Fruit fly (Drosophila melanogaster) whole organism, embryonic: ENCODE results near the gene Snx17.
A peak's percentile ranks its signal among the peaks of the same experiment; 100 is the strongest.

Experiments used
- Abd-B ChIP-seq: fragments of 200-800 bp; sonication (Bioruptor generic); optimal IDR thresholded peaks from 2 replicates; lab custom pipeline; 2018; ENCODE audit warnings: missing biosample characterization, mild to moderate bottlenecking, missing genetic modification characterization, moderate library complexity
- Bdp1 ChIP-seq: fragments of 200-800 bp; sonication (Bioruptor generic); optimal IDR thresholded peaks from 3 replicates; lab custom pipeline; 2016; ENCODE audit warnings: missing biosample characterization, missing genetic modification characterization
- C15 ChIP-seq: fragments of 200-800 bp; sonication (Bioruptor generic); IDR thresholded peaks from 3 replicates; pipeline ENCODE4 v1.3.6; 2022; ENCODE audit warnings: missing biosample characterization, missing genetic modification characterization
- CG1024 ChIP-seq: fragments of 200-800 bp; sonication (Bioruptor generic); IDR thresholded peaks from 2 replicates; pipeline ENCODE4 v1.3.6; 2022; ENCODE audit warnings: missing biosample characterization, missing genetic modification characterization
- CG10565 ChIP-seq: fragments of 200-800 bp; sonication (Bioruptor generic); optimal IDR thresholded peaks from 3 replicates; lab custom pipeline; 2016; ENCODE audit warnings: missing biosample characterization, mild to moderate bottlenecking, missing genetic modification characterization
- CG10979 ChIP-seq: fragments of 200-800 bp; sonication (Bioruptor generic); optimal IDR thresholded peaks from 2 replicates; lab custom pipeline; 2018; ENCODE audit warnings: missing biosample characterization, mild to moderate bottlenecking, missing genetic modification characterization, moderate library complexity
- CG11085 ChIP-seq: fragments of 200-800 bp; sonication (Bioruptor generic); IDR thresholded peaks from 2 replicates; pipeline ENCODE4 v1.3.6; 2022; ENCODE audit warnings: missing biosample characterization, missing genetic modification characterization
- CG12155 ChIP-seq: fragments of 200-800 bp; sonication (Bioruptor generic); optimal IDR thresholded peaks from 3 replicates; lab custom pipeline; 2016; ENCODE audit warnings: missing biosample characterization, missing genetic modification characterization
- CG12219 ChIP-seq: fragments of 200-800 bp; sonication (Bioruptor generic); optimal IDR thresholded peaks from 3 replicates; lab custom pipeline; 2018; ENCODE audit warnings: missing biosample characterization, mild to moderate bottlenecking, missing genetic modification characterization
- CG13287 ChIP-seq: fragments of 200-800 bp; sonication (Bioruptor generic); IDR thresholded peaks from 2 replicates; pipeline ENCODE4 v1.3.6; 2022; ENCODE audit warnings: missing biosample characterization, missing genetic modification characterization; ENCODE audit not compliant: partially characterized antibody
- CG13296 ChIP-seq: fragments of 200-800 bp; sonication (Bioruptor generic); optimal IDR thresholded peaks from 3 replicates; lab custom pipeline; 2018; ENCODE audit warnings: missing biosample characterization, mild to moderate bottlenecking, missing genetic modification characterization
- CG14441 ChIP-seq: fragments of 200-800 bp; sonication (Bioruptor generic); IDR thresholded peaks from 2 replicates; pipeline ENCODE4 v1.3.6; 2022; ENCODE audit warnings: missing biosample characterization, missing genetic modification characterization
- CG14710 ChIP-seq: fragments of 200-800 bp; sonication (Bioruptor generic); optimal IDR thresholded peaks from 3 replicates; lab custom pipeline; 2019; ENCODE audit warnings: missing biosample characterization, mild to moderate bottlenecking, missing genetic modification characterization, moderate library complexity
- CG15269 ChIP-seq: fragments of 200-800 bp; sonication (Bioruptor generic); optimal IDR thresholded peaks from 2 replicates; lab custom pipeline; 2018; ENCODE audit warnings: missing biosample characterization, mild to moderate bottlenecking, missing genetic modification characterization, moderate library complexity
- CG1603 ChIP-seq: fragments of 200-800 bp; sonication (Bioruptor generic); optimal IDR thresholded peaks from 2 replicates; lab custom pipeline; 2019; ENCODE audit warnings: missing biosample characterization, mild to moderate bottlenecking, missing genetic modification characterization, moderate library complexity
- CG16779 ChIP-seq: fragments of 200-800 bp; sonication (Bioruptor generic); IDR thresholded peaks from 2 replicates; pipeline ENCODE4 v1.3.6; 2022; ENCODE audit warnings: missing biosample characterization, missing genetic modification characterization
- CG18262 ChIP-seq: fragments of 200-800 bp; optimal IDR thresholded peaks from 3 replicates; lab custom pipeline; 2019; ENCODE audit warnings: missing biosample characterization, mild to moderate bottlenecking, missing genetic modification characterization, moderate library complexity
- CG2678 ChIP-seq: fragments of 200-800 bp; sonication (Bioruptor generic); optimal IDR thresholded peaks from 3 replicates; lab custom pipeline; 2019; ENCODE audit warnings: missing biosample characterization, mild to moderate bottlenecking, missing genetic modification characterization, moderate library complexity
- CG2712 ChIP-seq: fragments of 200-800 bp; optimal IDR thresholded peaks from 3 replicates; lab custom pipeline; 2019; ENCODE audit warnings: missing biosample characterization, mild to moderate bottlenecking, missing genetic modification characterization, moderate library complexity
- CG32767 ChIP-seq: fragments of 200-800 bp; sonication (Bioruptor generic); IDR thresholded peaks from 2 replicates; pipeline ENCODE4 v1.3.6; 2022; ENCODE audit warnings: missing biosample characterization, missing genetic modification characterization
- CG3726 ChIP-seq: fragments of 200-800 bp; sonication (Bioruptor generic); IDR thresholded peaks from 3 replicates; pipeline ENCODE4, ENCODE4 v1.3.6; 2022; ENCODE audit warnings: missing biosample characterization, missing genetic modification characterization
- CG3838 ChIP-seq: fragments of 200-800 bp; sonication (Bioruptor generic); optimal IDR thresholded peaks from 3 replicates; lab custom pipeline; 2016; ENCODE audit warnings: missing biosample characterization, missing genetic modification characterization
- CG3995 ChIP-seq: fragments of 200-800 bp; sonication (Bioruptor generic); optimal IDR thresholded peaks from 3 replicates; lab custom pipeline; 2016; ENCODE audit warnings: missing biosample characterization, missing genetic modification characterization
- CG42726 ChIP-seq: fragments of 200-800 bp; sonication (Bioruptor generic); IDR thresholded peaks from 2 replicates; pipeline ENCODE4 v1.3.6; 2022; ENCODE audit warnings: missing biosample characterization, missing genetic modification characterization; ENCODE audit not compliant: partially characterized antibody
- CG5180 ChIP-seq: fragments of 200-800 bp; sonication (Bioruptor generic); optimal IDR thresholded peaks from 3 replicates; lab custom pipeline; 2017; ENCODE audit warnings: missing biosample characterization, missing genetic modification characterization, mild to moderate bottlenecking, moderate library complexity, missing genetic modification reagents
- CG6683 ChIP-seq: fragments of 200-800 bp; sonication (Bioruptor generic); optimal IDR thresholded peaks from 2 replicates; lab custom pipeline; 2017; ENCODE audit warnings: missing biosample characterization, mild to moderate bottlenecking, missing genetic modification characterization, missing genetic modification reagents
- CG7963 ChIP-seq: fragments of 200-800 bp; sonication (Bioruptor generic); IDR thresholded peaks from 3 replicates; pipeline ENCODE4 v1.3.6; 2022; ENCODE audit warnings: missing biosample characterization, missing genetic modification characterization; ENCODE audit not compliant: partially characterized antibody
- CG8924 ChIP-seq: fragments of 200-800 bp; optimal IDR thresholded peaks from 3 replicates; lab custom pipeline; 2019; ENCODE audit warnings: missing biosample characterization, mild to moderate bottlenecking, missing genetic modification characterization, moderate library complexity
- Dip3 ChIP-seq: fragments of 200-800 bp; sonication (Bioruptor generic); optimal IDR thresholded peaks from 3 replicates; lab custom pipeline; 2016; ENCODE audit warnings: missing biosample characterization, missing genetic modification characterization
- E2f1 ChIP-seq: fragments of 200-800 bp; sonication (Bioruptor generic); IDR thresholded peaks from 2 replicates; pipeline ENCODE4 v1.3.6; 2022; ENCODE audit warnings: missing biosample characterization, missing genetic modification characterization
- GATAe ChIP-seq: fragments of 200-800 bp; sonication (Bioruptor generic); conservative IDR thresholded peaks from 2 replicates; pipeline ENCODE4 v1.3.6; 2022; ENCODE audit warnings: missing biosample characterization, missing genetic modification characterization
- HHEX ChIP-seq: fragments of 200-800 bp; sonication (Bioruptor generic); optimal IDR thresholded peaks from 3 replicates; lab custom pipeline; 2017; ENCODE audit warnings: missing biosample characterization, mild to moderate bottlenecking, missing genetic modification characterization, missing genetic modification reagents
- HLH3B ChIP-seq: fragments of 200-800 bp; sonication (Bioruptor generic); IDR thresholded peaks from 2 replicates; pipeline ENCODE4 v1.3.6; 2022; ENCODE audit warnings: missing biosample characterization, missing genetic modification characterization
- Hr3 ChIP-seq: fragments of 200-800 bp; sonication (Bioruptor generic); optimal IDR thresholded peaks from 3 replicates; lab custom pipeline; 2016; ENCODE audit warnings: missing biosample characterization, missing genetic modification characterization
- Myb ChIP-seq: fragments of 200-800 bp; sonication (Bioruptor generic); optimal IDR thresholded peaks from 2 replicates; lab custom pipeline; 2016; ENCODE audit warnings: missing biosample characterization, missing genetic modification characterization
- Xrp1 ChIP-seq: fragments of 200-800 bp; sonication (Bioruptor generic); IDR thresholded peaks from 2 replicates; pipeline ENCODE4 v1.3.6; 2022; ENCODE audit warnings: missing biosample characterization, missing genetic modification characterization
- al ChIP-seq: fragments of 200-800 bp; sonication (Bioruptor generic); IDR thresholded peaks from 2 replicates; pipeline ENCODE4 v1.3.6; 2022; ENCODE audit warnings: missing biosample characterization, missing genetic modification characterization
- bsh ChIP-seq, 2 experiments: fragments of 200-800 bp; sonication (Bioruptor generic); optimal IDR thresholded peaks; 2 replicates each; lab custom pipeline; 2017 to 2018; ENCODE audit warnings: mild to moderate bottlenecking in 2 of 2, missing biosample characterization in 2 of 2, missing genetic modification characterization in 2 of 2, moderate library complexity in 1 of 2
- cas ChIP-seq: fragments of 200-800 bp; sonication (Bioruptor generic); IDR thresholded peaks from 2 replicates; pipeline ENCODE4 v1.3.6; 2022; ENCODE audit warnings: missing biosample characterization, missing genetic modification characterization
- dan ChIP-seq: fragments of 200-800 bp; sonication (Bioruptor generic); IDR thresholded peaks from 2 replicates; pipeline ENCODE4 v1.3.6; 2022; ENCODE audit warnings: missing biosample characterization, missing genetic modification characterization
- fd102C ChIP-seq: fragments of 200-800 bp; sonication (Bioruptor generic); optimal IDR thresholded peaks from 2 replicates; lab custom pipeline; 2018; ENCODE audit warnings: missing biosample characterization, mild to moderate bottlenecking, missing genetic modification characterization, moderate library complexity
- fd64A ChIP-seq: fragments of 200-800 bp; sonication (Bioruptor generic); optimal IDR thresholded peaks from 3 replicates; lab custom pipeline; 2018; ENCODE audit warnings: missing biosample characterization, mild to moderate bottlenecking, missing genetic modification characterization
- grn ChIP-seq: fragments of 200-800 bp; sonication (Bioruptor generic); optimal IDR thresholded peaks from 3 replicates; lab custom pipeline; 2017; ENCODE audit warnings: missing biosample characterization, missing genetic modification characterization
- rib ChIP-seq: fragments of 200-800 bp; sonication (Bioruptor generic); IDR thresholded peaks from 2 replicates; pipeline ENCODE4 v1.3.6; 2022; ENCODE audit warnings: missing biosample characterization, missing genetic modification characterization
- ro ChIP-seq: fragments of 200-800 bp; sonication (Bioruptor generic); IDR thresholded peaks from 2 replicates; pipeline ENCODE4 v1.3.6; 2022; ENCODE audit warnings: missing biosample characterization, missing genetic modification characterization
- schlank ChIP-seq: fragments of 200-800 bp; sonication (Bioruptor generic); optimal IDR thresholded peaks from 2 replicates; lab custom pipeline; 2018; ENCODE audit warnings: missing biosample characterization, mild to moderate bottlenecking, missing genetic modification characterization
- stc ChIP-seq: fragments of 200-800 bp; sonication (Bioruptor generic); IDR thresholded peaks from 2 replicates; pipeline ENCODE4 v1.3.6; 2022; ENCODE audit warnings: missing biosample characterization, missing genetic modification characterization
- tup ChIP-seq: fragments of 200-800 bp; sonication (Bioruptor generic); optimal IDR thresholded peaks from 2 replicates; lab custom pipeline; 2016; ENCODE audit warnings: missing biosample characterization, mild to moderate bottlenecking, missing genetic modification characterization, moderate library complexity
- yki ChIP-seq: fragments of >200 bp; optimal IDR thresholded peaks from 3 replicates; lab custom pipeline; 2018
- z ChIP-seq: fragments of 200-800 bp; sonication (Bioruptor generic); IDR thresholded peaks from 3 replicates; pipeline ENCODE4 v1.3.6; 2022; ENCODE audit warnings: missing biosample characterization, missing genetic modification characterization

The Snx17 gene

DNA sequence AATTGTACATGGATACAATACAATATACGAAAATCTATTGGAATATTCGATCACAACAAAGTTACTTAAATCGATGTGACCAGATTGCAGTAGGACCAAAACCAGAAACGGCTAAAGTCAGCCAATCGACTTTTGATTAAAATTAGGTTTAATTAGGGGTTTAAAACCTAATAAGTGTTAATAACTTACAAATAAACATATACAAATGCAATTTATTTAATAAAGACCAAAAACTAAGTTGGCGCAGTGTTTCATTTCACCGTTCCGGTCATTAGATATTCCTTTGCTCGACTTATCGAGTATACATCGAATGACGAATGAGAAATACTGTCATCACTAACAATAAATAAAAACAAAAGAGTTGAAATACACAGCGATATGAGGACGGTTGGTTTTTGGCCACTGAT is 43.7 kb upstream of the Snx17 start, which contains the start of the genes bsk and CG31717 (continued):
- TF ChIP-seq CG10979, result no peak
- TF ChIP-seq CG15269 (tag; lab: Kevin White, UChicago), result no peak
- TF ChIP-seq CG11085, result no peak
- TF ChIP-seq CG2678 (tag; lab: Kevin White, UChicago), result no peak
- TF ChIP-seq fd102C (GFP tag; lab: Kevin White, UChicago), result no peak
- TF ChIP-seq E2f1 (GFP tag; lab: Robert Waterston, UW), result no peak
- TF ChIP-seq CG10565, result no peak
- TF ChIP-seq CG3995 (GFP tag; lab: Kevin White, UChicago), result peak; percentile 62
- no peak for TF ChIP-seq Abd-B
- TF ChIP-seq CG13287 (GFP tag; lab: Robert Waterston, UW), result peak; percentile 68
- TF ChIP-seq CG12219 (GFP tag; lab: Kevin White, UChicago), result no peak
- no peak for TF ChIP-seq Myb (GFP tag; lab: Kevin White, UChicago)
- TF ChIP-seq CG7963 (GFP tag; lab: Robert Waterston, UW), result no peak

DNA sequence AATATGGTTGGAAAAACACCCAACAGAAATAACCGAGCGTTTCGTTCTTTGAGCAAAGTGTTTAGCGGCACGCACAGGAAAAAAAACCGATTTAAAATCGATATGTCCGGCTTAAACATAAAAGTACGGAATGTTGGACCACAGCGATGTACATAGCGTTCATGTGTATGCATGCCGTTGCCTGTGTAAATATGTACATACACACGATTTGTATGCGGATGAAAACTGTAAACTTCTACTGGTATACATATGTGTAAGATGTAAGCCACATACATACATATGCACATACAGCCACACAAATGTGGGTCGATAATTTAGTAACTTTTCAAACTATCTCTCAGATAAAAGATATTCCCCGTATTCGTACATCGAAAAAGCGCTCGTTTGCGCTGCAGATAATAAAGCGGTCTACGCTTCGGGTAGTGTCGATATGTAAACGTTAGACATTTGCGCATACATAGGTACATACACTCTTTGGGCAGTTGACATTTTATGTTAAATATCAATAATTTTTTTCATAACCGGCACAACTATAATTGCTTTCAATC is 43.0 kb upstream of the Snx17 start:
- no peak for TF ChIP-seq CG3838
- no peak for TF ChIP-seq ro (GFP tag; lab: Robert Waterston, UW)
- no peak for TF ChIP-seq Bdp1 (GFP tag; lab: Kevin White, UChicago)
- TF ChIP-seq Xrp1 (GFP tag; lab: Robert Waterston, UW), result peak; percentile 64
- TF ChIP-seq tup, result no peak
- TF ChIP-seq CG2712 (tag; lab: Kevin White, UChicago), result peak; percentile 9
- TF ChIP-seq CG16779 (GFP tag; lab: Robert Waterston, UW), result no peak
- peak; percentile 19 for TF ChIP-seq CG1603 (tag; lab: Kevin White, UChicago)
- peak; percentile 61; the same call in 1 of the 2 replicates for TF ChIP-seq CG1024
- no peak for TF ChIP-seq C15
- peak; percentile 33 for TF ChIP-seq CG8924 (tag; lab: Kevin White, UChicago)
- TF ChIP-seq yki, result no peak
- peak; percentile 80 for TF ChIP-seq CG13296 (GFP tag; lab: Kevin White, UChicago)
- TF ChIP-seq cas, result no peak
- no peak for TF ChIP-seq al (GFP tag; lab: Robert Waterston, UW)
- TF ChIP-seq dan (GFP tag; lab: Robert Waterston, UW), result no peak
- no peak for TF ChIP-seq GATAe (GFP tag; lab: Robert Waterston, UW)
- no peak for TF ChIP-seq z (GFP tag; lab: Robert Waterston, UW)
- TF ChIP-seq rib, result no peak
- no peak for TF ChIP-seq CG5180 (GFP tag; lab: Kevin White, UChicago)
- TF ChIP-seq Abd-B, result no peak
- no peak for TF ChIP-seq CG12155
- no peak for TF ChIP-seq bsh (GFP tag; optimal IDR thresholded peaks at IDR 0.05; lab: Kevin White, UChicago)
- no peak for TF ChIP-seq CG42726 (GFP tag; lab: Robert Waterston, UW)
- TF ChIP-seq fd64A (GFP tag; lab: Kevin White, UChicago), result peak; percentile 75
- peak; percentile 69; the same call in 1 of the 2 replicates for TF ChIP-seq CG32767 (GFP tag; lab: Robert Waterston, UW)
- TF ChIP-seq Hr3 (GFP tag; lab: Kevin White, UChicago), result no peak
- no peak for TF ChIP-seq Dip3 (GFP tag; lab: Kevin White, UChicago)
- peak; percentile 19 for TF ChIP-seq CG6683 (GFP tag; lab: Kevin White, UChicago)
- no peak for TF ChIP-seq stc (GFP tag; lab: Robert Waterston, UW)
- TF ChIP-seq schlank (tag; lab: Kevin White, UChicago), result no peak
- TF ChIP-seq HHEX, result no peak
- TF ChIP-seq CG14710 (tag; lab: Kevin White, UChicago), result peak; percentile 50
- no peak for TF ChIP-seq CG3726 (GFP tag; lab: Robert Waterston, UW)
- peak; percentile 23 for TF ChIP-seq CG18262 (tag; lab: Kevin White, UChicago)
- TF ChIP-seq HLH3B (GFP tag; lab: Robert Waterston, UW), result peak; percentile 29; the same call in 1 of the 2 replicates
- peak; percentile 20 for TF ChIP-seq grn
- TF ChIP-seq CG14441, result no peak
